Fruit fly (Drosophila melanogaster) whole organism, pupa: ENCODE results near the gene CG32213.

ENCODE experiments used
- CG10348 ChIP-seq: fragments of 200-800 bp; sonication (Bioruptor generic); IDR thresholded peaks from 2 replicates; pipeline ENCODE4 v1.3.6; 2022; ENCODE audit warnings: missing biosample characterization, missing genetic modification characterization
- CG12605 ChIP-seq: fragments of 200-800 bp; sonication (Bioruptor generic); IDR thresholded peaks from 2 replicates; pipeline ENCODE4 v1.3.6; 2022; ENCODE audit warnings: missing biosample characterization, missing genetic modification characterization
- CG14655 ChIP-seq: fragments of 200-800 bp; sonication (Bioruptor generic); optimal IDR thresholded peaks from 3 replicates; lab custom pipeline; 2017; ENCODE audit warnings: mild to moderate bottlenecking, missing biosample characterization, missing genetic modification reagents, missing genetic modification characterization
- CG15710 ChIP-seq: fragments of 200-800 bp; sonication (Bioruptor generic); optimal IDR thresholded peaks from 2 replicates; lab custom pipeline; 2018; ENCODE audit warnings: missing biosample characterization, mild to moderate bottlenecking, missing genetic modification characterization, moderate library complexity
- CG32121 ChIP-seq: fragments of 200-800 bp; sonication (Bioruptor generic); IDR thresholded peaks from 2 replicates; pipeline ENCODE4 v1.3.6; 2022; ENCODE audit warnings: missing biosample characterization, missing genetic modification characterization
- CG8159 ChIP-seq: fragments of 200-800 bp; sonication (Bioruptor generic); optimal IDR thresholded peaks from 3 replicates; lab custom pipeline; 2018; ENCODE audit warnings: missing biosample characterization, mild to moderate bottlenecking, missing genetic modification characterization, moderate library complexity
- CG8301 ChIP-seq: fragments of 200-800 bp; sonication (Bioruptor generic); optimal IDR thresholded peaks from 2 replicates; lab custom pipeline; 2018; ENCODE audit warnings: missing biosample characterization, mild to moderate bottlenecking, missing genetic modification characterization
- CG9948 ChIP-seq: fragments of 200-800 bp; sonication (Bioruptor generic); optimal IDR thresholded peaks from 2 replicates; lab custom pipeline; 2018; ENCODE audit warnings: missing biosample characterization, mild to moderate bottlenecking, missing genetic modification characterization, moderate library complexity
- D1 ChIP-seq: fragments of 200-800 bp; sonication (Bioruptor generic); optimal IDR thresholded peaks from 2 replicates; lab custom pipeline; 2018; ENCODE audit warnings: missing biosample characterization, mild to moderate bottlenecking, missing genetic modification characterization, moderate library complexity
- EcR ChIP-seq: fragments of 200-800 bp; sonication (Bioruptor generic); optimal IDR thresholded peaks from 3 replicates; lab custom pipeline; 2019; ENCODE audit warnings: missing biosample characterization, missing genetic modification characterization, mild to moderate bottlenecking, moderate library complexity, missing genetic modification reagents
- Ets98B ChIP-seq: fragments of 200-800 bp; sonication (Bioruptor generic); IDR thresholded peaks from 2 replicates; pipeline ENCODE4 v1.3.6; 2022; ENCODE audit warnings: missing biosample characterization, missing genetic modification characterization
- Pif1A ChIP-seq: fragments of 200-800 bp; sonication (Bioruptor generic); optimal IDR thresholded peaks from 3 replicates; lab custom pipeline; 2016; ENCODE audit warnings: missing biosample characterization, missing genetic modification characterization
- Pif1B ChIP-seq: fragments of 200-800 bp; sonication (Bioruptor generic); optimal IDR thresholded peaks from 3 replicates; lab custom pipeline; 2016; ENCODE audit warnings: missing biosample characterization, missing genetic modification characterization
- Snoo ChIP-seq: fragments of 200-800 bp; sonication (Bioruptor generic); optimal IDR thresholded peaks from 3 replicates; lab custom pipeline; 2017; ENCODE audit warnings: missing biosample characterization, mild to moderate bottlenecking, missing genetic modification characterization, inconsistent platforms
- fd96Ca ChIP-seq: fragments of 200-800 bp; sonication (Bioruptor generic); IDR thresholded peaks from 3 replicates; pipeline ENCODE4 v1.3.6; 2022; ENCODE audit warnings: missing biosample characterization, missing genetic modification characterization
- rn ChIP-seq: fragments of 200-800 bp; sonication (Bioruptor generic); IDR thresholded peaks from 2 replicates; pipeline ENCODE4 v1.3.6; 2022; ENCODE audit warnings: missing biosample characterization, missing genetic modification characterization

CG32213 gene

DNA sequence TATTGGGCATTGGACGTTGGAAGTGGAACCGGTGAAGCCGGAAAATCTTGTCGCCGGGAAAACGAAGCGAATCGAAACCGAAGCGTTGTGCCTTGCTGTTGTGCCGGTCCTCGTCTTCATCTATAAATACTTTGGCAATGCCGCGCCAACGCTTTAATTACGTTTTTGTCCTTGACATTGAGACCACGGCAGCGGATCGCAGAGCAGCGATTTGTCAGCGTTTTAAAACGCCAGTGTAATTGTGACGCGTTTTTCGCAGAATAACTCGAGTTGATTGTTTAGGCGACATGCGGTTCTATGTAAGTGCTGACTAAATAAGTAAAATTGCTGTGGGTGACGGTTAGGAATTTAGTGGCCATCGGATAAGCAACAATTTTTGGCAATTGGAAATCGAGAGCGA, 45.5 kb downstream of the CG32213 start:
- no peak for TF ChIP-seq Snoo (tag; lab: Kevin White, UChicago)
- TF ChIP-seq CG10348: no peak
- TF ChIP-seq CG12605 (GFP tag; lab: Robert Waterston, UW): no peak
- no peak for TF ChIP-seq CG15710 (tag; lab: Kevin White, UChicago)
- no peak for TF ChIP-seq Pif1A (GFP tag; lab: Kevin White, UChicago)
- no peak for TF ChIP-seq Ets98B (GFP tag; lab: Robert Waterston, UW)
- no peak for TF ChIP-seq CG8159 (tag; lab: Kevin White, UChicago)
- TF ChIP-seq fd96Ca (GFP tag; lab: Robert Waterston, UW): no peak
- TF ChIP-seq, all 21 proteins: peak for 0

- 0 out of 2 replicates have a peak, but pooled peaks have one; percentile 7 for TF ChIP-seq CG10348
- peak; percentile 61 for TF ChIP-seq CG32121
- TF ChIP-seq fd96Ca (GFP tag; lab: Robert Waterston, UW): peak; percentile 23; the same call in 1 of the 3 replicates
- TF ChIP-seq Pif1A (GFP tag; lab: Kevin White, UChicago): no peak
Measured at dm6 chr3L:19524690-19525089, 49.1 kb downstream of the CG32213 start.

DNA sequence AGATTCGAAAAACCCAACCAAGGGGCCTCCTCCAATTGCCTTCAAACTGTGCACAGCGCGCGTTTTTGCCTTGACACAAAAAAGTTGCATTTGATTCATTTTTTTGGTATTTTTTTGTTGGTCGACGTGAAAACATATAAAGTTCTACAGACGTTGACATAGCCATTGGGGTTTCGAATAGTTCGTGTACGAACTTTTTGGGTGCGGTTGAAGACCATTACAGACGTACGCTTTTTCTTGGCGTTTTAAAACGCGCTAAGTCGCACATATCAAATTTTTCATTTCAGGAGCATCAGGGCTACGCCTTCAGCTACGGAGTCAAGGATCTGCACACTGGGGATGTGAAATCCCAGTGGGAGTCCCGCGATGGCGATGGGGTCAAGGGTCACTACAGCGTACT, 50.1 kb downstream of the CG32213 start:
- TF ChIP-seq fd96Ca (GFP tag; lab: Robert Waterston, UW) (no peak), EcR (GFP tag; lab: Kevin White, UChicago) (no peak), Ets98B (GFP tag; lab: Robert Waterston, UW) (no peak), CG9948 (tag; lab: Kevin White, UChicago) (no peak), CG12605 (GFP tag; lab: Robert Waterston, UW) (no peak), rn (GFP tag; lab: Robert Waterston, UW) (no peak), CG14655 (GFP tag; lab: Kevin White, UChicago) (no peak), Pif1B (no peak), CG8301 (tag; lab: Kevin White, UChicago) (no peak), D1 (tag; lab: Kevin White, UChicago) (no peak), CG8159 (tag; lab: Kevin White, UChicago) (no peak)
